Worm (Caenorhabditis elegans) whole organism, L4 larva: Measurements from ENCODE around the gene tag-151.

Experiments used
- Y5F2A.4 ChIP-seq: fragments of 200-800 bp; sonication (Bioruptor generic); optimal IDR thresholded peaks from 2 replicates; lab custom pipeline; 2018; ENCODE audit warnings: mild to moderate bottlenecking, missing genetic modification characterization, missing compliant biosample characterization
- dmd-9 ChIP-seq: fragments of 200-800 bp; sonication (Bioruptor generic); IDR thresholded peaks from 2 replicates; pipeline ENCODE4 v1.3.6; 2022; ENCODE audit warnings: missing genetic modification reagents, missing genetic modification characterization, missing compliant biosample characterization
- egl-27 ChIP-seq: sonication (generic microtip); optimal IDR thresholded peaks from 3 replicates; lab custom pipeline; 2017; ENCODE audit warnings: missing biosample characterization, missing genetic modification reagents, missing genetic modification characterization
- hlh-30 ChIP-seq: sonication (generic microtip); optimal IDR thresholded peaks from 2 replicates; lab custom pipeline; 2017; ENCODE audit warnings: antibody characterized with exemption, mild to moderate bottlenecking, missing genetic modification characterization, missing compliant biosample characterization; ENCODE audit not compliant: insufficient read depth
- mdl-1 ChIP-seq, 2 experiments: fragments of 150-350 bp in 1 of 2; sonication (generic microtip) in 1 of 2; optimal IDR thresholded peaks; 2 replicates each; lab custom pipeline; 2014 to 2017; ENCODE audit warnings: missing biosample characterization in 2 of 2, missing genetic modification characterization in 2 of 2
- nhr-11 ChIP-seq: fragments of 150-350 bp; optimal IDR thresholded peaks from 2 replicates; lab custom pipeline; 2014; ENCODE audit warnings: missing biosample characterization, missing genetic modification characterization
- nhr-237 ChIP-seq: sonication (generic microtip); optimal IDR thresholded peaks from 2 replicates; lab custom pipeline; 2017; ENCODE audit warnings: missing biosample characterization, missing genetic modification characterization
- skn-1 ChIP-seq: fragments of 150-350 bp; optimal IDR thresholded peaks from 2 replicates; lab custom pipeline; 2014; ENCODE audit warnings: missing biosample characterization, missing genetic modification characterization
- snpc-4 ChIP-seq: fragments of 150-350 bp; optimal IDR thresholded peaks from 2 replicates; lab custom pipeline; 2014; ENCODE audit warnings: missing biosample characterization, missing genetic modification characterization

DNA sequence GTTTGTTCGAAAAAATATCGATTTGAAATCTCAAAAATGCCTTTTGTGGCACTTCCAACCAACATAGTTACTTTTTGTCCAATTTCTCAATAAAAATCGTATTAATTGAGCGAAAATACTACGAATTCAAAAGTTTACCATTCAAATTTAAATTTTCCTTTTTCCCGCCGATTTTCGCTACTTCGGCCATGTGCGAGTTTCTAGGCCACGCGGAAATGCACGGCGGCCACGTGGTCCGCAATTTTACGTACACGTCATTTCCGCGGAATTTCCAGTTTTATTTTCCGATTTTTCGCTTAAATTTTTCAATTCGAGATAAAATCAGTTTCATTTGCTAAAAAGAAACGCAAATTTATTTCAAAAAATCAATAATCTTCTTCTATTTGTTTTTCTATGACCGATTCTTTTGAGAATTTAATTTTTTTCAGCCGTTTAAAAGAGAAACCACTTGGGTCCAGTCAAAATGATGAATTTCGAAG is 29.9 kb downstream of the tag-151 start, which contains the start of gene eas-1:
- TF ChIP-seq nhr-11 (tag; lab: Kevin White, UChicago) (peak; percentile 12), egl-27 (tag; lab: Kevin White, UChicago) (no peak), mdl-1 (tag; optimal IDR thresholded peaks at IDR 0.05; lab: Kevin White, UChicago) (peak; percentile 82 to 95), snpc-4 (tag; lab: Kevin White, UChicago) (no peak), skn-1 (no peak), dmd-9 (GFP tag; lab: Robert Waterston, UW) (peak; percentile 80), nhr-237 (tag; lab: Kevin White, UChicago) (no peak), Y5F2A.4 (no peak), hlh-30 (peak; percentile 91)
